Worm (Caenorhabditis elegans) whole organism, early embryonic: Measurements from ENCODE around the gene BE10.5.

Experiments used
- ama-1 ChIP-seq: fragments of 150-350 bp; optimal IDR thresholded peaks from 2 replicates; lab custom pipeline; 2014
- ceh-36 ChIP-seq: sonication (generic microtip); optimal IDR thresholded peaks from 2 replicates; lab custom pipeline; 2016; ENCODE audit warnings: missing genetic modification characterization, inconsistent platforms, missing compliant biosample characterization
- ets-7 ChIP-seq: sonication (generic microtip); optimal IDR thresholded peaks from 2 replicates; lab custom pipeline; 2016; ENCODE audit warnings: missing genotype, missing genetic modification characterization, missing compliant biosample characterization
- flt-1 ChIP-seq: fragments of 200-800 bp; sonication (Bioruptor generic); IDR thresholded peaks from 2 replicates; pipeline ENCODE4 v1.3.6; 2022; ENCODE audit warnings: missing genetic modification characterization, missing compliant biosample characterization
- pes-1 ChIP-seq: fragments of 200-800 bp; sonication (Bioruptor generic); IDR thresholded peaks from 2 replicates; pipeline ENCODE4 v1.3.6; 2022; ENCODE audit warnings: missing genetic modification reagents, missing genetic modification characterization, missing compliant biosample characterization
- scrt-1 ChIP-seq: fragments of 200-800 bp; sonication (Bioruptor generic); IDR thresholded peaks from 2 replicates; pipeline ENCODE4 v1.3.6; 2022; ENCODE audit warnings: missing genetic modification characterization, missing compliant biosample characterization
- sea-1 ChIP-seq: fragments of 200-800 bp; sonication (Bioruptor generic); conservative IDR thresholded peaks from 2 replicates; pipeline ENCODE4 v1.3.6; 2022; ENCODE audit warnings: missing genetic modification characterization, missing compliant biosample characterization

DNA sequence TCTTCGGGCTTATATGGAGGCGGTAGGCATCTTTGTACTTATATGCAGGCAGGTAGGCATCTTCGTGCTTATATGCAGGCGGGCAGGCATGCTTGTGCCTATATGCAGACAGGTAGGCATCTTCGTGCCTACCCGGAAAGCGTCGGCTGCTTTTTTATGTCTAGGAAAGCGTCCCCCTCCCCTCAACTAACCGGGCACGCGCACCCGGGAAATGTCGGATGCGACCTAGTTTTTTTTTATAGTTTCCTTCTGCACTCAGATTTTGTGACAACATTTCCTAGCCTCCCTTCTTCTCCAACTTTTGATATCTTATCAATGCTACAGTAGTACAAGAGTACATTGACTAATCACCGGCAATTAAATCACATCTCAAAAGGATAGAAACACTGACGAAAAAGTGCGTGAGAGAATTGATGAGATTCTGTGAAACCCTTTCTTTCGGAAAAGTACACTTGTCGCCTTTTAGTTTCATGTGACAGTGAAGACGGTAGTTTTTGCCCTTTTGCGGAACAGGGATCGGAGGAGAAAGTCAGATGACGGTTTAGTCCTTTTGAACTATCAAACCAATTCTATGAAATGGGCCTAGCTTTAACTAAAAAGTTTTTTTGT is 42.5 kb upstream of the BE10.5 start:
- TF ChIP-seq ets-7 (tag; lab: Kevin White, UChicago) (no peak), ama-1 (lab: Kevin White, UChicago) (no peak), sea-1 (GFP tag; lab: Robert Waterston, UW) (no peak), scrt-1 (GFP tag; lab: Robert Waterston, UW) (no peak), ceh-36 (tag; lab: Kevin White, UChicago) (no peak), pes-1 (GFP tag; lab: Robert Waterston, UW) (no peak), flt-1 (GFP tag; lab: Robert Waterston, UW) (no peak)
